Worm (Caenorhabditis elegans): Measurements from ENCODE around the gene sir-2.2.

ce11 chrX:13322886-13323285 is 5.0 kb upstream of the sir-2.2 start, which contains the start of gene F46G10.2:
- no peak for TF ChIP-seq pes-1 (GFP tag; IDR thresholded peaks at IDR 0.05)
- no peak for TF ChIP-seq ceh-36 (tag; optimal IDR thresholded peaks at IDR 0.05)
- no peak for TF ChIP-seq ama-1 (optimal IDR thresholded peaks at IDR 0.05)

Data from whole organism, early embryonic.